Worm (Caenorhabditis elegans) whole organism, late embryonic: Measurements from ENCODE around the gene polk-1.

ENCODE experiments used
- C38D4.7 ChIP-seq: fragments of 200-800 bp; sonication (Bioruptor generic); optimal IDR thresholded peaks from 2 replicates; lab custom pipeline; 2018; ENCODE audit warnings: mild to moderate bottlenecking, missing genetic modification characterization, moderate library complexity, missing compliant biosample characterization
- K09A11.1 ChIP-seq: sonication (generic microtip); optimal IDR thresholded peaks from 2 replicates; lab custom pipeline; 2017; ENCODE audit warnings: antibody characterized with exemption, mild to moderate bottlenecking, missing genetic modification characterization, missing compliant biosample characterization; ENCODE audit not compliant: insufficient read depth
- T23F11.4 ChIP-seq: fragments of 200-800 bp; sonication (Bioruptor generic); optimal IDR thresholded peaks from 2 replicates; lab custom pipeline; 2018; ENCODE audit warnings: mild to moderate bottlenecking, missing genetic modification characterization, missing compliant biosample characterization
- Y22D7AL.16 ChIP-seq: sonication (generic microtip); optimal IDR thresholded peaks from 2 replicates; lab custom pipeline; 2016; ENCODE audit warnings: missing genetic modification characterization, missing compliant biosample characterization
- ahr-1 ChIP-seq: sonication (generic microtip); optimal IDR thresholded peaks from 2 replicates; lab custom pipeline; 2016; ENCODE audit warnings: missing genetic modification characterization, missing compliant biosample characterization
- ceh-18 ChIP-seq: sonication (generic microtip); optimal IDR thresholded peaks from 2 replicates; lab custom pipeline; 2016; ENCODE audit warnings: missing genetic modification characterization, missing compliant biosample characterization
- ceh-24 ChIP-seq: sonication (generic microtip); optimal IDR thresholded peaks from 2 replicates; lab custom pipeline; 2016; ENCODE audit warnings: mild to moderate bottlenecking, missing genetic modification characterization, missing compliant biosample characterization
- ceh-31 ChIP-seq: sonication (generic microtip); optimal IDR thresholded peaks from 2 replicates; lab custom pipeline; 2016; ENCODE audit warnings: missing genetic modification characterization, missing compliant biosample characterization
- ceh-34 ChIP-seq: sonication (generic microtip); optimal IDR thresholded peaks from 2 replicates; lab custom pipeline; 2016; ENCODE audit warnings: mild to moderate bottlenecking, missing genetic modification characterization, missing compliant biosample characterization
- ceh-45 ChIP-seq: fragments of 200-800 bp; sonication (Bioruptor generic); IDR thresholded peaks from 2 replicates; pipeline ENCODE4 v1.3.6; 2022; ENCODE audit warnings: missing genetic modification reagents, missing genetic modification characterization, missing compliant biosample characterization
- ceh-48 ChIP-seq: sonication (generic microtip); optimal IDR thresholded peaks from 2 replicates; lab custom pipeline; 2016; ENCODE audit warnings: missing genetic modification characterization, inconsistent platforms, missing compliant biosample characterization
- che-1 ChIP-seq: sonication (generic microtip); optimal IDR thresholded peaks from 2 replicates; lab custom pipeline; 2016; ENCODE audit warnings: mild to moderate bottlenecking, missing genetic modification characterization, missing compliant biosample characterization
- elt-2 ChIP-seq: sonication (generic microtip); optimal IDR thresholded peaks from 2 replicates; lab custom pipeline; 2016; ENCODE audit warnings: missing genetic modification reagents, missing genetic modification characterization, missing compliant biosample characterization
- ets-4 ChIP-seq: sonication (generic microtip); optimal IDR thresholded peaks from 2 replicates; lab custom pipeline; 2016; ENCODE audit warnings: missing genetic modification characterization, missing compliant biosample characterization
- eyg-1 ChIP-seq: sonication (generic microtip); optimal IDR thresholded peaks from 2 replicates; lab custom pipeline; 2016; ENCODE audit warnings: missing genotype, missing genetic modification characterization, missing compliant biosample characterization
- fkh-10 ChIP-seq: fragments of 150-350 bp; optimal IDR thresholded peaks from 2 replicates; lab custom pipeline; 2014; ENCODE audit warnings: missing biosample characterization, missing genetic modification reagents, missing genetic modification characterization
- gmeb-2 ChIP-seq: sonication (generic microtip); optimal IDR thresholded peaks from 2 replicates; lab custom pipeline; 2016; ENCODE audit warnings: missing genetic modification characterization, inconsistent platforms, missing compliant biosample characterization
- hlh-13 ChIP-seq: fragments of 200-800 bp; sonication (Bioruptor generic); optimal IDR thresholded peaks from 2 replicates; lab custom pipeline; 2018; ENCODE audit warnings: mild to moderate bottlenecking, missing genetic modification characterization, missing compliant biosample characterization
- hlh-30 ChIP-seq: sonication (generic microtip); optimal IDR thresholded peaks from 2 replicates; lab custom pipeline; 2017; ENCODE audit warnings: antibody characterized with exemption, missing genetic modification characterization, missing compliant biosample characterization; ENCODE audit not compliant: insufficient read depth
- lim-6 ChIP-seq: sonication (generic microtip); optimal IDR thresholded peaks from 2 replicates; lab custom pipeline; 2016; ENCODE audit warnings: missing genetic modification characterization, missing compliant biosample characterization
- lin-11 ChIP-seq: fragments of 200-800 bp; sonication (Bioruptor generic); optimal IDR thresholded peaks from 2 replicates; lab custom pipeline; 2018; ENCODE audit warnings: mild to moderate bottlenecking, missing genetic modification characterization, missing compliant biosample characterization
- mec-3 ChIP-seq: sonication (generic microtip); optimal IDR thresholded peaks from 2 replicates; lab custom pipeline; 2016; ENCODE audit warnings: borderline replicate concordance, missing genetic modification characterization, missing compliant biosample characterization
- nfya-1 ChIP-seq: sonication (generic microtip); optimal IDR thresholded peaks from 2 replicates; lab custom pipeline; 2017; ENCODE audit warnings: missing genetic modification characterization, mild to moderate bottlenecking, missing compliant biosample characterization, antibody characterized with exemption, moderate library complexity
- odd-2 ChIP-seq: sonication (generic microtip); optimal IDR thresholded peaks from 2 replicates; lab custom pipeline; 2017; ENCODE audit warnings: antibody characterized with exemption, mild to moderate bottlenecking, missing genetic modification characterization, missing compliant biosample characterization
- pat-9 ChIP-seq: fragments of 200-800 bp; sonication (Bioruptor generic); optimal IDR thresholded peaks from 2 replicates; lab custom pipeline; 2018; ENCODE audit warnings: mild to moderate bottlenecking, missing genetic modification characterization, moderate library complexity, missing compliant biosample characterization
- rnt-1 ChIP-seq: sonication (generic microtip); optimal IDR thresholded peaks from 2 replicates; lab custom pipeline; 2016; ENCODE audit warnings: missing genetic modification characterization, missing compliant biosample characterization
- sox-4 ChIP-seq: sonication (generic microtip); optimal IDR thresholded peaks from 2 replicates; lab custom pipeline; 2017; ENCODE audit warnings: mild to moderate bottlenecking, missing genetic modification characterization, inconsistent platforms, missing compliant biosample characterization
- syd-9 ChIP-seq: sonication (generic microtip); optimal IDR thresholded peaks from 2 replicates; lab custom pipeline; 2016; ENCODE audit warnings: mild to moderate bottlenecking, missing genetic modification characterization, moderate library complexity, missing compliant biosample characterization
- tbx-2 ChIP-seq: sonication (generic microtip); optimal IDR thresholded peaks from 2 replicates; lab custom pipeline; 2016; ENCODE audit warnings: missing genetic modification characterization, missing compliant biosample characterization
- ttx-3 ChIP-seq: sonication (generic microtip); optimal IDR thresholded peaks from 2 replicates; lab custom pipeline; 2016; ENCODE audit warnings: missing genetic modification reagents, missing genetic modification characterization, missing compliant biosample characterization
- unc-42 ChIP-seq: sonication (generic microtip); optimal IDR thresholded peaks from 2 replicates; lab custom pipeline; 2016; ENCODE audit warnings: missing genotype, missing genetic modification characterization, missing compliant biosample characterization
- unc-55 ChIP-seq: sonication (generic microtip); optimal IDR thresholded peaks from 2 replicates; lab custom pipeline; 2017; ENCODE audit warnings: missing biosample characterization, missing genetic modification reagents, missing genetic modification characterization
- zip-5 ChIP-seq: sonication (generic microtip); optimal IDR thresholded peaks from 2 replicates; lab custom pipeline; 2016; ENCODE audit warnings: missing genetic modification characterization, missing compliant biosample characterization
- ztf-16 ChIP-seq: sonication (generic microtip); optimal IDR thresholded peaks from 2 replicates; lab custom pipeline; 2017; ENCODE audit warnings: missing genetic modification characterization, missing compliant biosample characterization

polk-1 gene

DNA sequence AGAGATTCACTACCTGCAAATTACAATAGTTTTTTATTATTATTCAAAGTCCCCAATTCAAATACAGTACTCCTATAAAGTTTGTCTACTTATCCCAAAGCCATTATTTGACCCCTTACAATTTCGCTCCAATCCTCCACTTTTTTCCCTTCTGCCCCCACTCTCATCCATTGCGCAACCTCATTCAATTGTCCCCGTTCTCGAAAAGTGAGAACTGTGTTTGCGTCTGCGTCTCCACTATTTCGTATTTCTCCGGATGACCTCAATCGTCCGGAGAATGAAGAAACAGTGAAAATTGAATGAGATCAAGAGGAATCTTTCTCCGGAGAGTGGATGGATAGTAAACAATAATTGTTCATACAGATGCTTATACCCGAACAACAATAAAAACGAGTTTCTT is 31.7 kb downstream of the polk-1 start:
- TF ChIP-seq che-1 (tag; lab: Kevin White, UChicago) (no peak), ceh-31 (tag; lab: Kevin White, UChicago) (peak; percentile 0)
- TF ChIP-seq, all 69 proteins: peak for 1

- TF ChIP-seq elt-2: no peak
- TF ChIP-seq hlh-13 (GFP tag; lab: Kevin White, UChicago): no peak
- TF ChIP-seq eyg-1 (tag; lab: Kevin White, UChicago): no peak
- no peak for TF ChIP-seq hlh-30 (tag; lab: Kevin White, UChicago)
- no peak for TF ChIP-seq ceh-45 (GFP tag; lab: Robert Waterston, UW)
- no peak for TF ChIP-seq odd-2 (tag; lab: Kevin White, UChicago)
- TF ChIP-seq, all 69 proteins: peak for 0
Measured at ce11 chrIII:8594088-8594487, 34.3 kb downstream of the polk-1 start.

DNA sequence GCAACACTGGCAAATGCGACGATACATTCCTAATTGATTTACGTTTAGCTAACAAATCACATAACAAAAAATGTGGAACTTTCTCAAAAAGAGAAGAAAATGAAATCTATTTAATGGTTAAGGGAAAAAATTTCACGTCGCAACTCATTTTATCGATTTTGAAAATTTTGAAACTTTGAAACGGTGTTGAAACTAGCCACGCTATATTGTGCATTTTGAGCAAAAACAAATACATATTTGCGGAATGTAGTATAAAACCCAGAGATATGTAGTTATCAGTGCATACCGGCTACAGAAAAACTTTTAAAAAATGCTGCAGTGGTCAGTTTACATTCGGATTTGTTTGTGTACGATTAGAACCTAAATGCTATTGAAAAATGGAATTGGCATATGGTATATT is 34.8 kb downstream of the polk-1 start, which contains the start of gene C06E1.7:
C06E1.7 (minus strand) TSS at position 101 of the 400 bp plus-strand sequence.
- TF ChIP-seq ceh-48 (tag; lab: Kevin White, UChicago) (no peak), syd-9 (no peak)
- TF ChIP-seq, all 69 proteins: peak for 0

- TF ChIP-seq T23F11.4 (GFP tag; lab: Kevin White, UChicago): no peak
- no peak for TF ChIP-seq ets-4 (tag; lab: Kevin White, UChicago)
Measured at ce11 chrIII:8590882-8591281, 37.5 kb downstream of the polk-1 start, which contains the start of gene fipr-16. fipr-16 (minus strand) TSS chrIII:8590982.

- no peak for TF ChIP-seq C38D4.7 (GFP tag; lab: Kevin White, UChicago)
- TF ChIP-seq gmeb-2 (tag; lab: Kevin White, UChicago): no peak
- TF ChIP-seq ahr-1 (tag; lab: Kevin White, UChicago): no peak
- TF ChIP-seq ets-4 (tag; lab: Kevin White, UChicago): no peak
- TF ChIP-seq zip-5 (tag; lab: Kevin White, UChicago): no peak
- TF ChIP-seq unc-42: no peak
- no peak for TF ChIP-seq ceh-18
- no peak for TF ChIP-seq lin-11 (tag; lab: Kevin White, UChicago)
- no peak for TF ChIP-seq odd-2 (tag; lab: Kevin White, UChicago)
- TF ChIP-seq mec-3 (tag; lab: Kevin White, UChicago): no peak
- no peak for TF ChIP-seq unc-55 (GFP tag; lab: Kevin White, UChicago)
- TF ChIP-seq Y22D7AL.16: no peak
- TF ChIP-seq sox-4 (tag; lab: Kevin White, UChicago): no peak
- no peak for TF ChIP-seq ceh-24 (tag; lab: Kevin White, UChicago)
- no peak for TF ChIP-seq ttx-3
- no peak for TF ChIP-seq K09A11.1 (tag; lab: Kevin White, UChicago)
- no peak for TF ChIP-seq ceh-34
- TF ChIP-seq, all 69 proteins: peak for 0
Measured at ce11 chrIII:8589195-8589594, 39.2 kb downstream of the polk-1 start, which contains the start of gene fip-3. fip-3 (minus strand) TSS chrIII:8589488.

- TF ChIP-seq ztf-16 (tag; lab: Kevin White, UChicago) (no peak), unc-42 (peak; percentile 95), pat-9 (tag; lab: Kevin White, UChicago) (no peak), ceh-31 (tag; lab: Kevin White, UChicago) (peak; percentile 7), fkh-10 (peak; percentile 27), lim-6 (peak; percentile 35), tbx-2 (tag; lab: Kevin White, UChicago) (peak; percentile 19), rnt-1 (tag; lab: Kevin White, UChicago) (no peak), nfya-1 (tag; lab: Kevin White, UChicago) (peak; percentile 35), lin-11 (tag; lab: Kevin White, UChicago) (no peak)
- TF ChIP-seq, all 69 proteins: peak for 6
Measured at ce11 chrIII:8588592-8589153, 39.7 kb downstream of the polk-1 start, which contains the start of gene glr-1. glr-1 (minus strand) TSS chrIII:8588642.
